Fruit fly (Drosophila melanogaster) whole organism, embryonic: ENCODE results near the gene CG42835.
A peak's percentile ranks its signal among the peaks of the same experiment; 100 is the strongest.

Source experiments
- CG12744 ChIP-seq: fragments of 200-800 bp; sonication (Bioruptor generic); optimal IDR thresholded peaks from 2 replicates; lab custom pipeline; 2016; ENCODE audit warnings: missing biosample characterization, missing genetic modification characterization
- CG13424 ChIP-seq: fragments of 200-800 bp; sonication (Bioruptor generic); optimal IDR thresholded peaks from 2 replicates; lab custom pipeline; 2019; ENCODE audit warnings: missing biosample characterization, mild to moderate bottlenecking, missing genetic modification characterization, moderate library complexity
- CG14710 ChIP-seq: fragments of 200-800 bp; sonication (Bioruptor generic); optimal IDR thresholded peaks from 3 replicates; lab custom pipeline; 2019; ENCODE audit warnings: missing biosample characterization, mild to moderate bottlenecking, missing genetic modification characterization, moderate library complexity
- CG1602 ChIP-seq: fragments of 200-800 bp; sonication (Bioruptor generic); optimal IDR thresholded peaks from 3 replicates; lab custom pipeline; 2016; ENCODE audit warnings: missing biosample characterization, missing genetic modification characterization
- CG16815 ChIP-seq: fragments of 200-800 bp; sonication (Bioruptor generic); optimal IDR thresholded peaks from 3 replicates; lab custom pipeline; 2017; ENCODE audit warnings: missing biosample characterization, mild to moderate bottlenecking, missing genetic modification characterization
- CG17802 ChIP-seq: fragments of 200-800 bp; sonication (Bioruptor generic); optimal IDR thresholded peaks from 2 replicates; lab custom pipeline; 2018; ENCODE audit warnings: missing biosample characterization, mild to moderate bottlenecking, missing genetic modification characterization, moderate library complexity
- CG18619 ChIP-seq: fragments of 200-800 bp; sonication (Bioruptor generic); optimal IDR thresholded peaks from 3 replicates; lab custom pipeline; 2017; ENCODE audit warnings: missing biosample characterization, mild to moderate bottlenecking, missing genetic modification characterization
- CG31224 ChIP-seq: fragments of 200-800 bp; sonication (Bioruptor generic); IDR thresholded peaks from 2 replicates; pipeline ENCODE4 v1.3.6; 2022; ENCODE audit warnings: missing biosample characterization, missing genetic modification characterization
- CG7271 ChIP-seq: fragments of 200-800 bp; sonication (Bioruptor generic); optimal IDR thresholded peaks from 2 replicates; lab custom pipeline; 2018; ENCODE audit warnings: missing biosample characterization, mild to moderate bottlenecking, missing genetic modification characterization, moderate library complexity
- CG7963 ChIP-seq: fragments of 200-800 bp; sonication (Bioruptor generic); IDR thresholded peaks from 3 replicates; pipeline ENCODE4 v1.3.6; 2022; ENCODE audit warnings: missing biosample characterization, missing genetic modification characterization; ENCODE audit not compliant: partially characterized antibody
- CG8359 ChIP-seq: fragments of 200-800 bp; sonication (Bioruptor generic); optimal IDR thresholded peaks from 2 replicates; lab custom pipeline; 2017; ENCODE audit warnings: missing biosample characterization, mild to moderate bottlenecking, missing genetic modification characterization, borderline replicate concordance
- CG9437 ChIP-seq: fragments of 200-800 bp; sonication (Bioruptor generic); optimal IDR thresholded peaks from 2 replicates; lab custom pipeline; 2018; ENCODE audit warnings: missing biosample characterization, mild to moderate bottlenecking, missing genetic modification characterization
- CoRest ChIP-seq: fragments of 200-800 bp; sonication (Bioruptor generic); optimal IDR thresholded peaks from 3 replicates; lab custom pipeline; 2018; ENCODE audit warnings: missing biosample characterization, mild to moderate bottlenecking, missing genetic modification characterization, moderate library complexity
- Fer2 ChIP-seq: fragments of 200-800 bp; sonication (Bioruptor generic); optimal IDR thresholded peaks from 2 replicates; lab custom pipeline; 2018; ENCODE audit warnings: missing biosample characterization, mild to moderate bottlenecking, missing genetic modification characterization, moderate library complexity
- H2.0 ChIP-seq: fragments of 200-800 bp; sonication (Bioruptor generic); IDR thresholded peaks from 2 replicates; pipeline ENCODE4 v1.3.6; 2022; ENCODE audit warnings: missing biosample characterization, missing genetic modification characterization
- HHEX ChIP-seq: fragments of 200-800 bp; sonication (Bioruptor generic); optimal IDR thresholded peaks from 3 replicates; lab custom pipeline; 2017; ENCODE audit warnings: missing biosample characterization, mild to moderate bottlenecking, missing genetic modification characterization, missing genetic modification reagents
- Hey ChIP-seq: fragments of 200-800 bp; sonication (Bioruptor generic); optimal IDR thresholded peaks from 3 replicates; lab custom pipeline; 2018; ENCODE audit warnings: missing biosample characterization, mild to moderate bottlenecking, missing genetic modification characterization
- Hmr ChIP-seq: fragments of 200-800 bp; sonication (Bioruptor generic); optimal IDR thresholded peaks from 3 replicates; lab custom pipeline; 2017; ENCODE audit warnings: mild to moderate bottlenecking, missing biosample characterization, missing genetic modification reagents, missing genetic modification characterization
- Hmx ChIP-seq: fragments of 200-800 bp; sonication (Bioruptor generic); optimal IDR thresholded peaks from 2 replicates; lab custom pipeline; 2016; ENCODE audit warnings: missing biosample characterization, missing genetic modification characterization
- Hr3 ChIP-seq: fragments of 200-800 bp; sonication (Bioruptor generic); optimal IDR thresholded peaks from 3 replicates; lab custom pipeline; 2016; ENCODE audit warnings: missing biosample characterization, missing genetic modification characterization
- Lim3 ChIP-seq: fragments of 200-800 bp; sonication (Bioruptor generic); IDR thresholded peaks from 2 replicates; pipeline ENCODE4 v1.3.6; 2022; ENCODE audit warnings: missing biosample characterization, missing genetic modification characterization
- MBD-R2 ChIP-seq: fragments of 200-800 bp; sonication (Bioruptor generic); IDR thresholded peaks from 2 replicates; pipeline ENCODE4 v1.3.6; 2022; ENCODE audit warnings: missing biosample characterization, missing genetic modification characterization
- Mrtf ChIP-seq: fragments of 200-800 bp; sonication (Bioruptor generic); IDR thresholded peaks from 3 replicates; pipeline ENCODE4 v1.3.6; 2022; ENCODE audit warnings: missing biosample characterization, missing genetic modification characterization
- Oli ChIP-seq: fragments of 200-800 bp; sonication (Bioruptor generic); optimal IDR thresholded peaks from 2 replicates; lab custom pipeline; 2018; ENCODE audit warnings: missing biosample characterization, mild to moderate bottlenecking, missing genetic modification characterization, moderate library complexity
- Opbp ChIP-seq: fragments of 200-800 bp; sonication (Bioruptor generic); IDR thresholded peaks from 3 replicates; pipeline ENCODE4 v1.3.6; 2022; ENCODE audit warnings: missing biosample characterization, missing genetic modification characterization; ENCODE audit not compliant: partially characterized antibody
- Ravus ChIP-seq: fragments of 200-800 bp; sonication (Bioruptor generic); IDR thresholded peaks from 2 replicates; pipeline ENCODE4 v1.3.6; 2022; ENCODE audit warnings: missing biosample characterization, missing genetic modification characterization
- Sry-β ChIP-seq: fragments of 200-800 bp; sonication (Bioruptor generic); optimal IDR thresholded peaks from 2 replicates; lab custom pipeline; 2018; ENCODE audit warnings: missing biosample characterization, mild to moderate bottlenecking, missing genetic modification characterization, moderate library complexity
- TFAM ChIP-seq: fragments of 200-800 bp; sonication (Bioruptor generic); optimal IDR thresholded peaks from 2 replicates; lab custom pipeline; 2017; ENCODE audit warnings: missing biosample characterization, missing genetic modification characterization, inconsistent platforms
- ab ChIP-seq: fragments of 200-800 bp; sonication (Bioruptor generic); optimal IDR thresholded peaks from 2 replicates; lab custom pipeline; 2016; ENCODE audit warnings: missing biosample characterization, missing genetic modification characterization
- ase ChIP-seq: fragments of 200-800 bp; sonication (Bioruptor generic); IDR thresholded peaks from 3 replicates; pipeline ENCODE4 v1.3.6; 2022; ENCODE audit warnings: missing biosample characterization, missing genetic modification characterization
- da ChIP-seq: fragments of 200-800 bp; sonication (Bioruptor generic); optimal IDR thresholded peaks from 2 replicates; lab custom pipeline; 2016; ENCODE audit warnings: missing biosample characterization, missing genetic modification characterization
- dati ChIP-seq: fragments of 200-800 bp; sonication (Bioruptor generic); IDR thresholded peaks from 2 replicates; pipeline ENCODE4 v1.3.6; 2022; ENCODE audit warnings: missing biosample characterization, missing genetic modification characterization
- dpn ChIP-seq, 2 experiments: fragments of 200-800 bp; sonication (Bioruptor generic); optimal IDR thresholded peaks; 3 replicates each; lab custom pipeline; 2016; ENCODE audit warnings: missing biosample characterization in 2 of 2, missing genetic modification characterization in 2 of 2
- fd102C ChIP-seq: fragments of 200-800 bp; sonication (Bioruptor generic); optimal IDR thresholded peaks from 2 replicates; lab custom pipeline; 2018; ENCODE audit warnings: missing biosample characterization, mild to moderate bottlenecking, missing genetic modification characterization, moderate library complexity
- gfzf ChIP-seq: fragments of 200-800 bp; sonication (Bioruptor generic); optimal IDR thresholded peaks from 2 replicates; lab custom pipeline; 2016; ENCODE audit warnings: missing biosample characterization, mild to moderate bottlenecking, missing genetic modification characterization, moderate library complexity
- gsb ChIP-seq: fragments of 200-800 bp; sonication (Bioruptor generic); IDR thresholded peaks from 2 replicates; pipeline ENCODE4 v1.3.6; 2022; ENCODE audit warnings: missing biosample characterization, missing genetic modification characterization
- hkb ChIP-seq, 2 experiments: fragments of 200-800 bp in 1 of 2; fragments of >200 bp in 1 of 2; sonication (Bioruptor generic) in 1 of 2; IDR thresholded peaks in 1 of 2; optimal IDR thresholded peaks in 1 of 2; 2 replicates each; pipeline versions ENCODE4 v1.3.6 to Lab custom; 2017 to 2022; ENCODE audit warnings: missing biosample characterization in 1 of 2, missing genetic modification characterization in 1 of 2
- inv ChIP-seq: fragments of 200-800 bp; sonication (Bioruptor generic); IDR thresholded peaks from 2 replicates; pipeline ENCODE4 v1.3.6; 2022; ENCODE audit warnings: missing biosample characterization, missing genetic modification characterization; ENCODE audit not compliant: partially characterized antibody
- lab ChIP-seq: fragments of 200-800 bp; sonication (Bioruptor generic); optimal IDR thresholded peaks from 3 replicates; lab custom pipeline; 2017; ENCODE audit warnings: missing biosample characterization, missing genetic modification characterization, mild to moderate bottlenecking, moderate library complexity, missing genetic modification reagents
- lov ChIP-seq, 2 experiments: fragments of 200-800 bp in 1 of 2; fragments of >200 bp in 1 of 2; sonication (Bioruptor generic) in 1 of 2; IDR thresholded peaks in 1 of 2; optimal IDR thresholded peaks in 1 of 2; 2 replicates in 1 of 2; 3 replicates in 1 of 2; pipeline versions ENCODE4 v1.3.6 to Lab custom; 2017 to 2022; ENCODE audit warnings: missing biosample characterization in 1 of 2, missing genetic modification characterization in 1 of 2
- mirr ChIP-seq: fragments of 200-800 bp; sonication (Bioruptor generic); optimal IDR thresholded peaks from 3 replicates; lab custom pipeline; 2018; ENCODE audit warnings: missing biosample characterization, mild to moderate bottlenecking, missing genetic modification characterization
- nmo ChIP-seq: fragments of 200-800 bp; sonication (Bioruptor generic); optimal IDR thresholded peaks from 2 replicates; lab custom pipeline; 2018; ENCODE audit warnings: missing biosample characterization, mild to moderate bottlenecking, missing genetic modification characterization, moderate library complexity
- schlank ChIP-seq: fragments of 200-800 bp; sonication (Bioruptor generic); optimal IDR thresholded peaks from 2 replicates; lab custom pipeline; 2018; ENCODE audit warnings: missing biosample characterization, mild to moderate bottlenecking, missing genetic modification characterization
- slbo ChIP-seq: fragments of 200-800 bp; sonication (Bioruptor generic); IDR thresholded peaks from 2 replicates; pipeline ENCODE4 v1.3.6; 2022; ENCODE audit warnings: missing biosample characterization, missing genetic modification characterization
- sob ChIP-seq: fragments of 200-800 bp; sonication (Bioruptor generic); IDR thresholded peaks from 2 replicates; pipeline ENCODE4 v1.3.6; 2022; ENCODE audit warnings: missing biosample characterization, missing genetic modification characterization
- z ChIP-seq: fragments of 200-800 bp; sonication (Bioruptor generic); IDR thresholded peaks from 3 replicates; pipeline ENCODE4 v1.3.6; 2022; ENCODE audit warnings: missing biosample characterization, missing genetic modification characterization
- zen ChIP-seq: fragments of 200-800 bp; sonication (Bioruptor generic); optimal IDR thresholded peaks from 3 replicates; lab custom pipeline; 2018; ENCODE audit warnings: missing biosample characterization, mild to moderate bottlenecking, missing genetic modification characterization, moderate library complexity
- zf30C ChIP-seq: fragments of 200-800 bp; sonication (Bioruptor generic); optimal IDR thresholded peaks from 3 replicates; lab custom pipeline; 2018; ENCODE audit warnings: missing biosample characterization, mild to moderate bottlenecking, missing genetic modification characterization

CG42835 gene

dm6 chr3R:17386168-17386819 lies 34.1 kb upstream of the CG42835 start (continued):
- TF ChIP-seq CG7271, result no peak
- peak; percentile 35 for TF ChIP-seq CG16815 (GFP tag; lab: Kevin White, UChicago)
- no peak for TF ChIP-seq Hmx (GFP tag; lab: Kevin White, UChicago)
- no peak for TF ChIP-seq CG8359
- peak; percentile 75 for TF ChIP-seq CG13424 (tag; lab: Kevin White, UChicago)
- TF ChIP-seq inv (GFP tag; lab: Robert Waterston, UW), result no peak
- TF ChIP-seq CG18619 (GFP tag; lab: Kevin White, UChicago), result peak; percentile 43
- peak; percentile 59 for TF ChIP-seq slbo (GFP tag; lab: Robert Waterston, UW)
- peak; percentile 52; the same call in 1 of the 2 replicates for TF ChIP-seq Lim3
- no peak for TF ChIP-seq Ravus
- no peak; the same call in 1 of the 2 replicates for TF ChIP-seq MBD-R2 (GFP tag; lab: Robert Waterston, UW)
- peak; percentile 40 for TF ChIP-seq CG9437 (GFP tag; lab: Kevin White, UChicago)
- TF ChIP-seq CG31224, result no peak; the same call in 1 of the 2 replicates
- no peak for TF ChIP-seq gsb (GFP tag; lab: Robert Waterston, UW)
- TF ChIP-seq HHEX (GFP tag; lab: Kevin White, UChicago), result peak; percentile 62
- peak; percentile 51 for TF ChIP-seq CG17802 (tag; lab: Kevin White, UChicago)
- TF ChIP-seq zen, result peak; percentile 35
- no peak for TF ChIP-seq zf30C
- no peak for TF ChIP-seq z (GFP tag; lab: Robert Waterston, UW)
- no peak for TF ChIP-seq gfzf (GFP tag; lab: Kevin White, UChicago)
- TF ChIP-seq CG12744, result no peak
- peak; percentile 30 for TF ChIP-seq Hmr (GFP tag; lab: Kevin White, UChicago)
- peak; percentile 6 to 64 for TF ChIP-seq dpn (GFP tag; optimal IDR thresholded peaks at IDR 0.05; lab: Kevin White, UChicago)
- TF ChIP-seq schlank, result no peak
- TF ChIP-seq TFAM (GFP tag; lab: Kevin White, UChicago), result no peak
- peak; percentile 72 for TF ChIP-seq Mrtf
- peak; percentile 74 for TF ChIP-seq nmo (GFP tag; lab: Kevin White, UChicago)
- TF ChIP-seq CG14710 (tag; lab: Kevin White, UChicago), result peak; percentile 72
- TF ChIP-seq dati (GFP tag; lab: Robert Waterston, UW), result peak; percentile 55
- no peak for TF ChIP-seq fd102C (GFP tag; lab: Kevin White, UChicago)
- peak; percentile 72 for TF ChIP-seq CoRest
- TF ChIP-seq Fer2 (tag; lab: Kevin White, UChicago), result peak; percentile 42
- peak; percentile 80 for TF ChIP-seq H2.0 (GFP tag; lab: Robert Waterston, UW)
- TF ChIP-seq Opbp, result no peak
- peak; percentile 67 for TF ChIP-seq sob (GFP tag; lab: Robert Waterston, UW)
- peak; percentile 75 for TF ChIP-seq Oli
- no peak for TF ChIP-seq hkb (optimal IDR thresholded peaks at IDR 0.05; lab: Kevin White, UChicago)
- peak; percentile 86 for TF ChIP-seq hkb (GFP tag; IDR thresholded peaks at IDR 0.05; lab: Robert Waterston, UW)
- TF ChIP-seq CG1602, result peak; percentile 45
- TF ChIP-seq ase (GFP tag; lab: Robert Waterston, UW), result 0 out of 3 replicates have a peak, but pooled peaks have one; percentile 45
- no peak for TF ChIP-seq Hey (tag; lab: Kevin White, UChicago)
- no peak for TF ChIP-seq ab (GFP tag; lab: Kevin White, UChicago)
- TF ChIP-seq lov (optimal IDR thresholded peaks at IDR 0.05; lab: Kevin White, UChicago), result no peak
- TF ChIP-seq lov (GFP tag; IDR thresholded peaks at IDR 0.05; lab: Robert Waterston, UW), result no peak
- no peak for TF ChIP-seq mirr (GFP tag; lab: Kevin White, UChicago)
- peak; percentile 62 for TF ChIP-seq Hr3
- no peak for TF ChIP-seq CG7963
- peak; percentile 75 for TF ChIP-seq lab (GFP tag; lab: Kevin White, UChicago)
- TF ChIP-seq Sry-β (GFP tag; lab: Kevin White, UChicago), result no peak
- no peak for TF ChIP-seq da (GFP tag; lab: Kevin White, UChicago)
